Worm (Caenorhabditis elegans) whole organism, late embryonic: Measurements from ENCODE around the gene C54D10.4.

Experiments used
- C08G9.2 ChIP-seq: sonication (generic microtip); optimal IDR thresholded peaks from 2 replicates; lab custom pipeline; 2016; ENCODE audit warnings: mild to moderate bottlenecking, missing genetic modification characterization, moderate library complexity, missing compliant biosample characterization
- F13H6.1 ChIP-seq: sonication (generic microtip); optimal IDR thresholded peaks from 2 replicates; lab custom pipeline; 2016; ENCODE audit warnings: missing genetic modification characterization, missing compliant biosample characterization
- K09A11.1 ChIP-seq: sonication (generic microtip); optimal IDR thresholded peaks from 2 replicates; lab custom pipeline; 2017; ENCODE audit warnings: antibody characterized with exemption, mild to moderate bottlenecking, missing genetic modification characterization, missing compliant biosample characterization; ENCODE audit not compliant: insufficient read depth
- T23F11.4 ChIP-seq: fragments of 200-800 bp; sonication (Bioruptor generic); optimal IDR thresholded peaks from 2 replicates; lab custom pipeline; 2018; ENCODE audit warnings: mild to moderate bottlenecking, missing genetic modification characterization, missing compliant biosample characterization
- ceh-19 ChIP-seq: fragments of 200-800 bp; sonication (Bioruptor generic); optimal IDR thresholded peaks from 2 replicates; lab custom pipeline; 2018; ENCODE audit warnings: mild to moderate bottlenecking, missing genetic modification characterization, missing compliant biosample characterization
- ceh-2 ChIP-seq: sonication (generic microtip); optimal IDR thresholded peaks from 2 replicates; lab custom pipeline; 2016; ENCODE audit warnings: missing genotype, missing genetic modification characterization, missing compliant biosample characterization
- ceh-22 ChIP-seq: sonication (generic microtip); optimal IDR thresholded peaks from 2 replicates; lab custom pipeline; 2017; ENCODE audit warnings: missing biosample characterization, missing genetic modification characterization
- ceh-31 ChIP-seq: sonication (generic microtip); optimal IDR thresholded peaks from 2 replicates; lab custom pipeline; 2016; ENCODE audit warnings: missing genetic modification characterization, missing compliant biosample characterization
- ceh-34 ChIP-seq: sonication (generic microtip); optimal IDR thresholded peaks from 2 replicates; lab custom pipeline; 2016; ENCODE audit warnings: mild to moderate bottlenecking, missing genetic modification characterization, missing compliant biosample characterization
- ceh-45 ChIP-seq: fragments of 200-800 bp; sonication (Bioruptor generic); IDR thresholded peaks from 2 replicates; pipeline ENCODE4 v1.3.6; 2022; ENCODE audit warnings: missing genetic modification reagents, missing genetic modification characterization, missing compliant biosample characterization
- ceh-6 ChIP-seq: fragments of 200-800 bp; sonication (Bioruptor generic); optimal IDR thresholded peaks from 2 replicates; lab custom pipeline; 2018; ENCODE audit warnings: mild to moderate bottlenecking, missing genetic modification characterization, missing compliant biosample characterization
- che-1 ChIP-seq: sonication (generic microtip); optimal IDR thresholded peaks from 2 replicates; lab custom pipeline; 2016; ENCODE audit warnings: mild to moderate bottlenecking, missing genetic modification characterization, missing compliant biosample characterization
- elt-2 ChIP-seq: sonication (generic microtip); optimal IDR thresholded peaks from 2 replicates; lab custom pipeline; 2016; ENCODE audit warnings: missing genetic modification reagents, missing genetic modification characterization, missing compliant biosample characterization
- eyg-1 ChIP-seq: sonication (generic microtip); optimal IDR thresholded peaks from 2 replicates; lab custom pipeline; 2016; ENCODE audit warnings: missing genotype, missing genetic modification characterization, missing compliant biosample characterization
- fax-1 ChIP-seq: sonication (generic microtip); optimal IDR thresholded peaks from 2 replicates; lab custom pipeline; 2016; ENCODE audit warnings: missing genotype, missing genetic modification characterization, missing compliant biosample characterization
- fkh-10 ChIP-seq: fragments of 150-350 bp; optimal IDR thresholded peaks from 2 replicates; lab custom pipeline; 2014; ENCODE audit warnings: missing biosample characterization, missing genetic modification reagents, missing genetic modification characterization
- gmeb-2 ChIP-seq: sonication (generic microtip); optimal IDR thresholded peaks from 2 replicates; lab custom pipeline; 2016; ENCODE audit warnings: missing genetic modification characterization, inconsistent platforms, missing compliant biosample characterization
- hlh-13 ChIP-seq: fragments of 200-800 bp; sonication (Bioruptor generic); optimal IDR thresholded peaks from 2 replicates; lab custom pipeline; 2018; ENCODE audit warnings: mild to moderate bottlenecking, missing genetic modification characterization, missing compliant biosample characterization
- hlh-15 ChIP-seq: sonication (generic microtip); optimal IDR thresholded peaks from 2 replicates; lab custom pipeline; 2016; ENCODE audit warnings: missing genetic modification characterization, missing compliant biosample characterization
- hlh-30 ChIP-seq: sonication (generic microtip); optimal IDR thresholded peaks from 2 replicates; lab custom pipeline; 2017; ENCODE audit warnings: antibody characterized with exemption, missing genetic modification characterization, missing compliant biosample characterization; ENCODE audit not compliant: insufficient read depth
- hlh-6 ChIP-seq: sonication (generic microtip); optimal IDR thresholded peaks from 2 replicates; lab custom pipeline; 2016; ENCODE audit warnings: missing genotype, missing genetic modification characterization, missing compliant biosample characterization
- hlh-8 ChIP-seq: sonication (generic microtip); optimal IDR thresholded peaks from 2 replicates; lab custom pipeline; 2016; ENCODE audit warnings: missing genotype, missing genetic modification characterization, missing compliant biosample characterization
- lim-6 ChIP-seq: sonication (generic microtip); optimal IDR thresholded peaks from 2 replicates; lab custom pipeline; 2016; ENCODE audit warnings: missing genetic modification characterization, missing compliant biosample characterization
- madf-2 ChIP-seq: sonication (generic microtip); optimal IDR thresholded peaks from 2 replicates; lab custom pipeline; 2017; ENCODE audit warnings: missing genetic modification characterization, missing compliant biosample characterization
- nfya-1 ChIP-seq: sonication (generic microtip); optimal IDR thresholded peaks from 2 replicates; lab custom pipeline; 2017; ENCODE audit warnings: missing genetic modification characterization, mild to moderate bottlenecking, missing compliant biosample characterization, antibody characterized with exemption, moderate library complexity
- nhr-232 ChIP-seq: sonication (generic microtip); optimal IDR thresholded peaks from 2 replicates; lab custom pipeline; 2016; ENCODE audit warnings: missing genetic modification characterization, missing compliant biosample characterization
- npax-4 ChIP-seq: sonication (generic microtip); optimal IDR thresholded peaks from 2 replicates; lab custom pipeline; 2016; ENCODE audit warnings: missing genetic modification characterization, missing compliant biosample characterization
- pat-9 ChIP-seq: fragments of 200-800 bp; sonication (Bioruptor generic); optimal IDR thresholded peaks from 2 replicates; lab custom pipeline; 2018; ENCODE audit warnings: mild to moderate bottlenecking, missing genetic modification characterization, moderate library complexity, missing compliant biosample characterization
- pha-4 ChIP-seq: fragments of 150-350 bp; optimal IDR thresholded peaks from 2 replicates; lab custom pipeline; 2018; ENCODE audit warnings: missing biosample characterization, missing genetic modification reagents, missing genetic modification characterization
- ref-2 ChIP-seq: sonication (generic microtip); optimal IDR thresholded peaks from 2 replicates; lab custom pipeline; 2016; ENCODE audit warnings: missing genetic modification characterization, missing compliant biosample characterization
- rnt-1 ChIP-seq: sonication (generic microtip); optimal IDR thresholded peaks from 2 replicates; lab custom pipeline; 2016; ENCODE audit warnings: missing genetic modification characterization, missing compliant biosample characterization
- sox-2 ChIP-seq: fragments of 200-800 bp; sonication (Bioruptor generic); IDR thresholded peaks from 2 replicates; pipeline ENCODE4 v1.3.6; 2022; ENCODE audit warnings: missing genetic modification reagents, missing genetic modification characterization, missing compliant biosample characterization
- syd-9 ChIP-seq: sonication (generic microtip); optimal IDR thresholded peaks from 2 replicates; lab custom pipeline; 2016; ENCODE audit warnings: mild to moderate bottlenecking, missing genetic modification characterization, moderate library complexity, missing compliant biosample characterization
- tbx-7 ChIP-seq: sonication (generic microtip); optimal IDR thresholded peaks from 2 replicates; lab custom pipeline; 2016; ENCODE audit warnings: missing genotype, missing genetic modification characterization, missing compliant biosample characterization
- unc-3 ChIP-seq, 2 experiments: fragments of 200-800 bp in 1 of 2; sonication (Bioruptor generic) in 1 of 2; sonication (generic microtip) in 1 of 2; conservative IDR thresholded peaks in 1 of 2; optimal IDR thresholded peaks in 1 of 2; 2 replicates each; pipeline versions ENCODE4 v1.3.6 to Lab custom; 2016 to 2022; ENCODE audit warnings: missing compliant biosample characterization in 2 of 2, missing genetic modification characterization in 2 of 2, missing genetic modification reagents in 1 of 2
- unc-42 ChIP-seq: sonication (generic microtip); optimal IDR thresholded peaks from 2 replicates; lab custom pipeline; 2016; ENCODE audit warnings: missing genotype, missing genetic modification characterization, missing compliant biosample characterization
- unc-55 ChIP-seq: sonication (generic microtip); optimal IDR thresholded peaks from 2 replicates; lab custom pipeline; 2017; ENCODE audit warnings: missing biosample characterization, missing genetic modification reagents, missing genetic modification characterization
- zip-5 ChIP-seq: sonication (generic microtip); optimal IDR thresholded peaks from 2 replicates; lab custom pipeline; 2016; ENCODE audit warnings: missing genetic modification characterization, missing compliant biosample characterization

Gene C54D10.4

ce11 chrV:12414362-12414761 is 6.4 kb downstream of the C54D10.4 start:
- no peak for TF ChIP-seq C08G9.2 (tag; lab: Kevin White, UChicago)
- TF ChIP-seq lim-6 (tag; lab: Kevin White, UChicago), result no peak
- TF ChIP-seq T23F11.4, result no peak
- TF ChIP-seq ceh-45 (GFP tag; lab: Robert Waterston, UW), result no peak
- no peak for TF ChIP-seq che-1
- TF ChIP-seq pha-4 (tag; lab: Kevin White, UChicago), result no peak
- no peak for TF ChIP-seq ceh-2 (tag; lab: Kevin White, UChicago)
- TF ChIP-seq unc-3 (GFP tag; conservative IDR thresholded peaks at IDR 0.05; lab: Robert Waterston, UW), result no peak
- TF ChIP-seq unc-3 (tag; optimal IDR thresholded peaks at IDR 0.05; lab: Kevin White, UChicago), result no peak
- no peak for TF ChIP-seq hlh-6 (tag; lab: Kevin White, UChicago)
- TF ChIP-seq unc-55, result no peak
- TF ChIP-seq ceh-22 (tag; lab: Kevin White, UChicago), result no peak
- TF ChIP-seq ceh-6 (GFP tag; lab: Kevin White, UChicago), result no peak
- no peak for TF ChIP-seq pat-9 (tag; lab: Kevin White, UChicago)
- no peak for TF ChIP-seq gmeb-2
- no peak for TF ChIP-seq eyg-1
- no peak for TF ChIP-seq zip-5 (tag; lab: Kevin White, UChicago)
- TF ChIP-seq ceh-19 (GFP tag; lab: Kevin White, UChicago), result no peak
- TF ChIP-seq ceh-34, result no peak
- TF ChIP-seq hlh-13, result no peak
- no peak for TF ChIP-seq K09A11.1 (tag; lab: Kevin White, UChicago)

- TF ChIP-seq fkh-10 (GFP tag; lab: Kevin White, UChicago) (no peak), ceh-22 (tag; lab: Kevin White, UChicago) (no peak), fax-1 (tag; lab: Kevin White, UChicago) (no peak), elt-2 (no peak), sox-2 (GFP tag; lab: Robert Waterston, UW) (no peak), ref-2 (tag; lab: Kevin White, UChicago) (no peak), hlh-8 (tag; lab: Kevin White, UChicago) (no peak), hlh-30 (tag; lab: Kevin White, UChicago) (no peak)
Measured at ce11 chrV:12413651-12414114, 7.1 kb downstream of the C54D10.4 start, which contains the start of gene cdr-6. Gene cdr-6 (minus strand): TSS chrV:12413701.

ce11 chrV:12412321-12412720 is 8.4 kb downstream of the C54D10.4 start:
- TF ChIP-seq K09A11.1 (tag; lab: Kevin White, UChicago), result no peak

- TF ChIP-seq rnt-1 (tag; lab: Kevin White, UChicago) (no peak), sox-2 (GFP tag; lab: Robert Waterston, UW) (no peak), ceh-31 (tag; lab: Kevin White, UChicago) (no peak), pha-4 (tag; lab: Kevin White, UChicago) (no peak), madf-2 (tag; lab: Kevin White, UChicago) (no peak), syd-9 (tag; lab: Kevin White, UChicago) (no peak), ceh-19 (GFP tag; lab: Kevin White, UChicago) (no peak), F13H6.1 (tag; lab: Kevin White, UChicago) (no peak), tbx-7 (tag; lab: Kevin White, UChicago) (no peak), hlh-8 (tag; lab: Kevin White, UChicago) (no peak), npax-4 (tag; lab: Kevin White, UChicago) (no peak), ceh-34 (no peak), unc-42 (tag; lab: Kevin White, UChicago) (no peak), ceh-45 (GFP tag; lab: Robert Waterston, UW) (no peak), nfya-1 (no peak), nhr-232 (tag; lab: Kevin White, UChicago) (no peak), C08G9.2 (tag; lab: Kevin White, UChicago) (no peak), hlh-15 (tag; lab: Kevin White, UChicago) (no peak)
Measured at ce11 chrV:12411909-12412308, 8.8 kb downstream of the C54D10.4 start, which contains the start of gene cdr-7. Gene cdr-7 (minus strand): TSS chrV:12412113.
